Worm (Caenorhabditis elegans): ENCODE measurements around the gene ceh-60.

ceh-60 gene

DNA sequence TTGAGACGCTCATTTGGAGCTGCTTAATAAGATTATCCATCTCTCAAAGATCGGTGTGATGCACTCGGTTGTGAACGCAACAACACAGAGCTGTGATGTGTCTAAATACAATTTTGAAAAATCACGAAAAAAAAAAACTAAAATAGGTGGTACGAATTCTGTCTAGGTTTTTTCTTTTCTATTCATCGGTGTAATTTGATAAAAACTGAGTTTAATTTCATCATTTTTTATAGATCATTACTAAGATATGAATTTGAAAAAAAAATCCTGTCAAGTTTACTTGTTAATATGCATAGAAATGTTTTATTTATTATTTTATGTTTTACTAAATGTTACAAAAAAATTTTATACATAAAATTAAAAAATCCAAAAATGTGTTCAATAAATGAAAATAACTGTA, at the start of gene ceh-60:
Gene ceh-60, minus strand, starts transcription at position 101 of the 400 bp plus-strand sequence.
- no peak for TF ChIP-seq unc-62 (GFP tag; optimal IDR thresholded peaks at IDR 0.05)

- no peak for TF ChIP-seq unc-62 (GFP tag; optimal IDR thresholded peaks at IDR 0.05)
Observed at ce11 chrX:6575992-6576391, 46.0 kb upstream of the ceh-60 start.

- TF ChIP-seq unc-62 (GFP tag; optimal IDR thresholded peaks at IDR 0.05) = no peak
Observed at ce11 chrX:6572987-6573386, 43.0 kb upstream of the ceh-60 start.

ce11 chrX:6569624-6570023, 39.7 kb upstream of the ceh-60 start, which contains the start of gene dop-3:
TSS of gene dop-3 (minus strand) at chrX:6569724.
- no peak for TF ChIP-seq unc-62 (GFP tag; optimal IDR thresholded peaks at IDR 0.05)

ce11 chrX:6562378-6562856, 32.5 kb upstream of the ceh-60 start, which contains the start of gene aaim-1:
TSS of gene aaim-1 (minus strand) at chrX:6562428.
- TF ChIP-seq unc-62 (GFP tag; optimal IDR thresholded peaks at IDR 0.05) = no peak

- no peak for TF ChIP-seq unc-62 (GFP tag; optimal IDR thresholded peaks at IDR 0.05)
Observed at ce11 chrX:6560495-6560894, 30.5 kb upstream of the ceh-60 start.

DNA sequence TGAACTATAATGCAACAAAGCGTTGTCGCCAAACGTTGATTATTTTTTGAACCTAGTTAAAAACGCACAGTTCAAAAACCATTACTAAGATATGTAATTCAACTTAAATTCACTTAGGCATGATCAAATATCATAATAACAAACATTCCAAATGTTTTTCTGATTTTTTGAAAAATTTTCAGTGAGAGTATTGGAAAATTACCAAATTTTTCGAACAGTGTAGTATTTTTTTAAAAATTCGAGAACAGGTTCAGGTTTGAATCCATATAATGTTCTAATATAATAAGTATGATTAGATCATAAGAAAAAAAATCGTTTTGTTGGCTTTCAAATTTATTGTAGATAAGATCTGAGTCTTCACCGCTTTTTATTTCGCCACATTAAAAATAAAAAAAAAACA, 23.7 kb upstream of the ceh-60 start:
- no peak for TF ChIP-seq unc-62 (GFP tag; optimal IDR thresholded peaks at IDR 0.05)

DNA sequence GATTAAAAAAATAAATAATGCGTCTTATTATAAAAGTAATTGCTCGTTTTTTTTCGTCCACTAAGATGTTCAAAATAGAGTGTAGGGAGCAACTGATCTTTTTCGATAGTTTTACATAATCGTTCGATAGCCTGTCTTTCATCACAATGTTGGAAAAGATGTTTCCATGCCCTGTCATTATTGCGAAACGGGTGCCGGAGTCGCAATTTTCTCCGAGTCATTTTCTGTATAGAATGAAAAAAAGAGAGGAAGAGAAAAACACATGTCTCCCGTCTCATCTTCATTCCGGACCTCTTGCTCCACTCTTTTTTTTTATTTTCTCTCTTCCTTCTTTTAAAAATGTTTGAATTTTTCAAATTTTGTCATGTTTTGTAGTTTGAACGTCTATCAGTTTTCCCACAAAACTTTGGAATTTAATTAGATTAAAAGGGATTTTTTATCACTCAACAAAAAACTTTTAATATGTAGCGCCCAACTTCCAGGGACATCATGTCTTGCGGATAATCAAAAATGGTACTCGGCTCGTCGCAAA, 22.9 kb upstream of the ceh-60 start, which contains the start of gene svh-2:
Gene svh-2, plus strand, starts transcription at position 482 of the 532 bp plus-strand sequence.
- no peak for TF ChIP-seq unc-62 (GFP tag; optimal IDR thresholded peaks at IDR 0.05)

ce11 chrX:6551679-6552078, 21.7 kb upstream of the ceh-60 start:
- no peak for TF ChIP-seq unc-62 (GFP tag; optimal IDR thresholded peaks at IDR 0.05)

- TF ChIP-seq unc-62 (GFP tag; optimal IDR thresholded peaks at IDR 0.05) = no peak
Observed at ce11 chrX:6551073-6551652, 21.2 kb upstream of the ceh-60 start.

DNA sequence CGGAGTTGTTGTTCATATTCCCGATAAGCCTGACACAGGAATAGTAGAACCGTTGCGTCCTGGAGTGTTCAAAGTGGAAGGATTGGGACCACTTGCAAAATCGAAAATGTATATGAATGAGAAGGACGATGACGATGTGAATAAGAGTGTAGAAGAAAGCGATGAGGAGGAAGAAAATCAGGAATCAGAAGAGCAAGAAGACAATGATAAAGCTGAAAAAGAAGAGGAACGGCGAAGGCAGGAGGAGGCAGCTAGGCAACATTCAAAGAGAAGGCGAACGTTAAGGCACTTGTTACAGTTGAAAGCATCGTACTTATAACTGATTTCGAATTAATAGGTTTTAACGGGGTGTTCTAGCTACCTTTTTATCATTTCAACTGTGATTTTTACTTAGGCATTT, 13.7 kb upstream of the ceh-60 start:
- TF ChIP-seq unc-62 (GFP tag; optimal IDR thresholded peaks at IDR 0.05) = no peak

DNA sequence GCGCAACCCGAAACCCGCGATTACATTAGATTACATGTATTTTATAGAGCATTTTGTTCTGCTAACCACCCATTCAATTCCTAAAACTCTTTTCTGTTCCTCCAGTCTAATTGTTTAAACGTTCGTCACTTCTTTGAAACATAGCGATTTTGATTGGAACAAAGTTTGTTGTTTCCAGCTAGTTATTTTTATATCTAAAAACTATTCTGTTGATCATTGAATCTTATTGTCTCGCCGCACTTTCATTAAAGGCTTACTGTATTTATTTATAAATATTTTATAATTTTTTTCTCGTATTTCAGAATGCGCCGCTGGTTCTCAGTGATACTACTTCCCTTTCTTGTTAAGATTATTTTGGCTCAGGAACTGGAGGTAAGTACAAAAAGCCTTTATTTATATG, 12.7 kb upstream of the ceh-60 start, which contains the start of gene T14E8.2:
Gene T14E8.2, plus strand, starts transcription at position 301 of the 400 bp plus-strand sequence.
- TF ChIP-seq unc-62 (GFP tag; optimal IDR thresholded peaks at IDR 0.05) = no peak

ce11 chrX:6538068-6538467, 8.1 kb upstream of the ceh-60 start:
- TF ChIP-seq unc-62 (GFP tag; optimal IDR thresholded peaks at IDR 0.05) = no peak

- TF ChIP-seq unc-62 (GFP tag; optimal IDR thresholded peaks at IDR 0.05) = no peak
Observed at ce11 chrX:6536701-6537279, 6.8 kb upstream of the ceh-60 start, which contains the start of gene ilys-5. TSS of gene ilys-5 (minus strand) at chrX:6536840.

- TF ChIP-seq unc-62 (GFP tag; optimal IDR thresholded peaks at IDR 0.05) = no peak
Observed at ce11 chrX:6533038-6533437, 3.1 kb upstream of the ceh-60 start.

ce11 chrX:6531896-6532295, 1.9 kb upstream of the ceh-60 start:
- TF ChIP-seq unc-62 (GFP tag; optimal IDR thresholded peaks at IDR 0.05) = no peak

- no peak for TF ChIP-seq unc-62 (GFP tag; optimal IDR thresholded peaks at IDR 0.05)
Observed at ce11 chrX:6530591-6530990, 645 bp upstream of the ceh-60 start.

All from whole organism, dauer.